Worm (Caenorhabditis elegans) whole organism, L2 larva: ENCODE measurements around the gene srv-2.

ENCODE experiments used
- C34F6.9 ChIP-seq: fragments of 150-350 bp; optimal IDR thresholded peaks from 2 replicates; lab custom pipeline; 2014; ENCODE audit warnings: missing biosample characterization, missing genetic modification characterization
- F13H6.1 ChIP-seq: sonication (generic microtip); optimal IDR thresholded peaks from 2 replicates; lab custom pipeline; 2016; ENCODE audit warnings: missing genetic modification characterization, missing compliant biosample characterization
- Y55F3AM.14 ChIP-seq: fragments of 200-800 bp; sonication (Bioruptor generic); optimal IDR thresholded peaks from 2 replicates; lab custom pipeline; 2018; ENCODE audit warnings: mild to moderate bottlenecking, missing genetic modification characterization, missing compliant biosample characterization
- ZK546.5 ChIP-seq: sonication (generic microtip); optimal IDR thresholded peaks from 2 replicates; lab custom pipeline; 2017; ENCODE audit warnings: missing biosample characterization, missing genetic modification characterization
- alr-1 ChIP-seq: fragments of 150-350 bp; optimal IDR thresholded peaks from 2 replicates; lab custom pipeline; 2014; ENCODE audit warnings: missing biosample characterization, missing genetic modification characterization
- blmp-1 ChIP-seq: sonication (generic microtip); optimal IDR thresholded peaks from 2 replicates; lab custom pipeline; 2017; ENCODE audit warnings: missing genetic modification characterization, mild to moderate bottlenecking, missing compliant biosample characterization, antibody characterized with exemption, moderate library complexity; ENCODE audit not compliant: insufficient read depth
- ceh-16 ChIP-seq: fragments of 150-350 bp; optimal IDR thresholded peaks from 2 replicates; lab custom pipeline; 2014; ENCODE audit warnings: missing biosample characterization, missing genetic modification characterization
- ceh-82 ChIP-seq: fragments of 150-350 bp; optimal IDR thresholded peaks from 2 replicates; lab custom pipeline; 2014; ENCODE audit warnings: missing biosample characterization, missing genetic modification characterization
- crh-2 ChIP-seq: sonication (generic microtip); optimal IDR thresholded peaks from 2 replicates; lab custom pipeline; 2017; ENCODE audit warnings: missing biosample characterization, missing genetic modification characterization
- dmd-4 ChIP-seq: sonication (generic microtip); optimal IDR thresholded peaks from 2 replicates; lab custom pipeline; 2017; ENCODE audit warnings: missing biosample characterization, missing genetic modification characterization
- egl-27 ChIP-seq: sonication (generic microtip); optimal IDR thresholded peaks from 3 replicates; lab custom pipeline; 2017; ENCODE audit warnings: missing biosample characterization, missing genetic modification reagents, missing genetic modification characterization
- elt-1 ChIP-seq: fragments of 150-350 bp; optimal IDR thresholded peaks from 2 replicates; lab custom pipeline; 2014; ENCODE audit warnings: missing biosample characterization, missing genetic modification characterization
- elt-3 ChIP-seq: sonication (generic microtip); optimal IDR thresholded peaks from 2 replicates; lab custom pipeline; 2017; ENCODE audit warnings: missing biosample characterization, missing genetic modification characterization
- fos-1 ChIP-seq: fragments of 150-350 bp; optimal IDR thresholded peaks from 2 replicates; lab custom pipeline; 2014; ENCODE audit warnings: missing biosample characterization, missing genetic modification characterization
- gmeb-1 ChIP-seq: fragments of 150-350 bp; optimal IDR thresholded peaks from 2 replicates; lab custom pipeline; 2014; ENCODE audit warnings: missing biosample characterization, missing genetic modification characterization
- lin-11 ChIP-seq: fragments of 150-350 bp; sonication (generic microtip); optimal IDR thresholded peaks from 2 replicates; lab custom pipeline; 2014; ENCODE audit warnings: missing biosample characterization, missing genetic modification characterization, inconsistent platforms, mixed read lengths
- lin-13 ChIP-seq: fragments of 150-350 bp; optimal IDR thresholded peaks from 2 replicates; lab custom pipeline; 2014; ENCODE audit warnings: missing biosample characterization, missing genetic modification reagents, missing genetic modification characterization
- lin-39 ChIP-seq: fragments of 150-350 bp; optimal IDR thresholded peaks from 2 replicates; lab custom pipeline; 2014; ENCODE audit warnings: missing biosample characterization, missing genetic modification reagents, missing genetic modification characterization
- lsy-2 ChIP-seq, 2 experiments: fragments of 150-350 bp in 1 of 2; sonication (generic microtip) in 1 of 2; optimal IDR thresholded peaks; 2 replicates each; lab custom pipeline; 2014 to 2017; ENCODE audit warnings: missing biosample characterization in 2 of 2, missing genetic modification characterization in 2 of 2
- mab-5 ChIP-seq: fragments of 150-350 bp; optimal IDR thresholded peaks from 2 replicates; lab custom pipeline; 2014; ENCODE audit warnings: missing biosample characterization, missing genetic modification characterization
- mdl-1 ChIP-seq, 2 experiments: fragments of 150-350 bp in 1 of 2; sonication (generic microtip) in 1 of 2; optimal IDR thresholded peaks; 2 replicates each; lab custom pipeline; 2017; ENCODE audit warnings: missing biosample characterization in 2 of 2, missing genetic modification characterization in 2 of 2
- nhr-10 ChIP-seq: sonication (generic microtip); optimal IDR thresholded peaks from 2 replicates; lab custom pipeline; 2017; ENCODE audit warnings: missing biosample characterization, missing genetic modification characterization
- nhr-11 ChIP-seq: fragments of 150-350 bp; optimal IDR thresholded peaks from 2 replicates; lab custom pipeline; 2014; ENCODE audit warnings: missing biosample characterization, missing genetic modification characterization
- nhr-129 ChIP-seq: fragments of 150-350 bp; optimal IDR thresholded peaks from 2 replicates; lab custom pipeline; 2014; ENCODE audit warnings: missing biosample characterization, missing genetic modification characterization
- nhr-21 ChIP-seq: fragments of 150-350 bp; optimal IDR thresholded peaks from 2 replicates; lab custom pipeline; 2014; ENCODE audit warnings: missing biosample characterization, missing genetic modification characterization
- nhr-23 ChIP-seq: fragments of 150-350 bp; optimal IDR thresholded peaks from 2 replicates; lab custom pipeline; 2014; ENCODE audit warnings: missing biosample characterization, missing genetic modification reagents, missing genetic modification characterization
- nhr-237 ChIP-seq: fragments of 150-350 bp; optimal IDR thresholded peaks from 2 replicates; lab custom pipeline; 2014; ENCODE audit warnings: missing biosample characterization, missing genetic modification characterization
- nhr-25 ChIP-seq: fragments of 150-350 bp; sonication (generic microtip); optimal IDR thresholded peaks from 3 replicates; lab custom pipeline; 2014; ENCODE audit warnings: missing biosample characterization, missing genetic modification characterization
- nhr-6 ChIP-seq: fragments of 150-350 bp; optimal IDR thresholded peaks from 2 replicates; lab custom pipeline; 2014; ENCODE audit warnings: missing biosample characterization, missing genetic modification characterization
- nhr-77 ChIP-seq: fragments of 150-350 bp; optimal IDR thresholded peaks from 2 replicates; lab custom pipeline; 2014; ENCODE audit warnings: missing biosample characterization, missing genetic modification characterization
- peb-1 ChIP-seq: fragments of 150-350 bp; optimal IDR thresholded peaks from 2 replicates; lab custom pipeline; 2014; ENCODE audit warnings: missing biosample characterization, missing genetic modification characterization
- sem-4 ChIP-seq: fragments of 150-350 bp; optimal IDR thresholded peaks from 2 replicates; lab custom pipeline; 2014; ENCODE audit warnings: missing biosample characterization, missing genetic modification reagents, missing genetic modification characterization
- sma-3 ChIP-seq: sonication (generic microtip); optimal IDR thresholded peaks from 2 replicates; lab custom pipeline; 2016; ENCODE audit warnings: missing genetic modification reagents, missing genetic modification characterization, missing compliant biosample characterization
- sma-9 ChIP-seq, 2 experiments: fragments of 150-350 bp in 1 of 2; sonication (generic microtip) in 1 of 2; optimal IDR thresholded peaks; 2 replicates each; lab custom pipeline; 2014 to 2016; ENCODE audit warnings: missing genetic modification characterization in 2 of 2, mild to moderate bottlenecking in 1 of 2, missing biosample characterization in 1 of 2, missing compliant biosample characterization in 1 of 2, missing genetic modification reagents in 1 of 2, moderate library complexity in 1 of 2
- snpc-4 ChIP-seq: fragments of 150-350 bp; optimal IDR thresholded peaks from 2 replicates; lab custom pipeline; 2014; ENCODE audit warnings: missing biosample characterization, missing genetic modification characterization
- unc-39 ChIP-seq: fragments of 150-350 bp; optimal IDR thresholded peaks from 2 replicates; lab custom pipeline; 2014; ENCODE audit warnings: missing biosample characterization, missing genetic modification characterization
- unc-55 ChIP-seq: fragments of 150-350 bp; sonication (generic microtip); optimal IDR thresholded peaks from 3 replicates; lab custom pipeline; 2014; ENCODE audit warnings: missing biosample characterization, missing genetic modification reagents, missing genetic modification characterization
- zag-1 ChIP-seq: fragments of 150-350 bp; optimal IDR thresholded peaks from 2 replicates; lab custom pipeline; 2014; ENCODE audit warnings: missing biosample characterization, missing genetic modification characterization
- ztf-1 ChIP-seq: fragments of 200-800 bp; sonication (Bioruptor generic); conservative IDR thresholded peaks from 2 replicates; pipeline ENCODE4 v1.3.6; 2022; ENCODE audit warnings: missing genetic modification characterization, missing compliant biosample characterization
- ztf-11 ChIP-seq: sonication (generic microtip); optimal IDR thresholded peaks from 2 replicates; lab custom pipeline; 2017; ENCODE audit warnings: missing biosample characterization, missing genetic modification characterization
- ztf-4 ChIP-seq: fragments of 150-350 bp; optimal IDR thresholded peaks from 2 replicates; lab custom pipeline; 2014; ENCODE audit warnings: missing biosample characterization, missing genetic modification characterization

srv-2 gene

DNA sequence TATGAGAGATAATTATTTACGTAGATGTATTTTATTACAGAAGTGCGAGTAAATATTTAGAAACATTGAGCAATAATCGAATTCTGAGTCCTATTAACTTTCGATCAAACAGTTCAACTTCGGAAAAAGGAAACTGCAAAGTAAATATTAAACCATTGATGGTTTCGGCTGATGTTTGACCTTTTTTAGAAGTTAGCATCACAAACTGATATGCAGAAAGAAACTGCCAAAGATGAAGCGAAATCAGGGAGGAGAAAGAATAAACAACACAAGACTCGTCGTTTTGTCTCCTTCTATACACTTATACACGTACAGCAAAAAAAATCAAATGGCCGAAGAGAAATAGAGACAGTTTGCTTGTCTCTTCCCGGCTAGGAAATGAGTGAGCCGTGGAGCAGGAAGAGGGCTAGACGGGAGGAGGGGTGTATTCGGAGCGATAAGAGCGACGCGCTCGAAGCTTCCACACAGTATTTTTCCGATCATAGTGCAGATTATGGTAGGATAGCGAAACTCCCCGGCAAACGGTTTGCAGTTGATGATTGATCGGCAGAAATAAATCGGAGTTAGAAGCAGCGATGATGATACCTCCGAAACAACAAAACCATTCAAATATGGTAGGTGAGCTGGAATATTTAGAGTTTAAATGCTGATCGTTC lies 45.4 kb downstream of the srv-2 start:
- TF ChIP-seq lin-13 (GFP tag; lab: Kevin White, UChicago): no peak
- TF ChIP-seq nhr-11 (tag; lab: Kevin White, UChicago): no peak
- no peak for TF ChIP-seq elt-3
- peak; percentile 39 for TF ChIP-seq fos-1 (tag; lab: Kevin White, UChicago)
- no peak for TF ChIP-seq nhr-25
- TF ChIP-seq sma-9 (GFP tag; optimal IDR thresholded peaks at IDR 0.05; lab: Kevin White, UChicago): peak; percentile 45
- no peak for TF ChIP-seq sma-9 (tag; optimal IDR thresholded peaks at IDR 0.05; lab: Kevin White, UChicago)
- TF ChIP-seq zag-1 (tag; lab: Kevin White, UChicago): no peak
- TF ChIP-seq nhr-129 (tag; lab: Kevin White, UChicago): peak; percentile 23
- TF ChIP-seq nhr-6 (tag; lab: Kevin White, UChicago): no peak
- no peak for TF ChIP-seq mab-5 (tag; lab: Kevin White, UChicago)
- no peak for TF ChIP-seq lin-39 (tag; lab: Kevin White, UChicago)
- TF ChIP-seq unc-39 (tag; lab: Kevin White, UChicago): no peak
- no peak for TF ChIP-seq unc-55 (GFP tag; lab: Kevin White, UChicago)
- no peak for TF ChIP-seq alr-1 (tag; lab: Kevin White, UChicago)
- TF ChIP-seq ceh-16 (tag; lab: Kevin White, UChicago): no peak
- no peak for TF ChIP-seq nhr-10
- TF ChIP-seq Y55F3AM.14 (GFP tag; lab: Kevin White, UChicago): no peak
- TF ChIP-seq ztf-1 (GFP tag; lab: Robert Waterston, UW): no peak
- TF ChIP-seq snpc-4 (tag; lab: Kevin White, UChicago): no peak
- TF ChIP-seq blmp-1: no peak
- no peak for TF ChIP-seq ztf-4 (tag; lab: Kevin White, UChicago)
- TF ChIP-seq ztf-11 (tag; lab: Kevin White, UChicago): no peak

ce11 chrII:10555484-10556075 lies 46.5 kb downstream of the srv-2 start:
- TF ChIP-seq snpc-4 (tag; lab: Kevin White, UChicago): peak; percentile 44
- no peak for TF ChIP-seq ceh-82 (tag; lab: Kevin White, UChicago)
- no peak for TF ChIP-seq peb-1 (tag; lab: Kevin White, UChicago)
- TF ChIP-seq ztf-1 (GFP tag; lab: Robert Waterston, UW): no peak
- TF ChIP-seq mdl-1 (tag; optimal IDR thresholded peaks at IDR 0.05; lab: Kevin White, UChicago): peak; percentile 51 to 54
- no peak for TF ChIP-seq Y55F3AM.14 (GFP tag; lab: Kevin White, UChicago)
- TF ChIP-seq sem-4 (tag; lab: Kevin White, UChicago): peak; percentile 72
- peak; percentile 73 for TF ChIP-seq nhr-21
- peak; percentile 15 for TF ChIP-seq lin-13 (GFP tag; lab: Kevin White, UChicago)
- no peak for TF ChIP-seq lin-11
- TF ChIP-seq nhr-23 (tag; lab: Kevin White, UChicago): no peak
- TF ChIP-seq dmd-4 (tag; lab: Kevin White, UChicago): no peak
- TF ChIP-seq lsy-2 (tag; optimal IDR thresholded peaks at IDR 0.05; lab: Kevin White, UChicago): peak in 1 of 2 experiments; percentile 54
- TF ChIP-seq F13H6.1: peak; percentile 78
- peak; percentile 30 for TF ChIP-seq gmeb-1
- peak; percentile 33 for TF ChIP-seq unc-55 (GFP tag; lab: Kevin White, UChicago)
- no peak for TF ChIP-seq ZK546.5 (tag; lab: Kevin White, UChicago)
- TF ChIP-seq unc-39 (tag; lab: Kevin White, UChicago): no peak
- peak; percentile 40 for TF ChIP-seq sma-9 (GFP tag; optimal IDR thresholded peaks at IDR 0.05; lab: Kevin White, UChicago)
- TF ChIP-seq sma-9 (tag; optimal IDR thresholded peaks at IDR 0.05; lab: Kevin White, UChicago): no peak
- TF ChIP-seq nhr-237: no peak
- peak; percentile 73 for TF ChIP-seq ztf-4 (tag; lab: Kevin White, UChicago)
- TF ChIP-seq nhr-25: peak; percentile 80
- TF ChIP-seq nhr-129 (tag; lab: Kevin White, UChicago): peak; percentile 95
- TF ChIP-seq sma-3 (GFP tag; lab: Kevin White, UChicago): peak; percentile 81
- peak; percentile 63 for TF ChIP-seq C34F6.9 (tag; lab: Kevin White, UChicago)
- peak; percentile 35 for TF ChIP-seq egl-27 (tag; lab: Kevin White, UChicago)
- TF ChIP-seq nhr-77 (tag; lab: Kevin White, UChicago): no peak
- TF ChIP-seq alr-1 (tag; lab: Kevin White, UChicago): no peak
- no peak for TF ChIP-seq nhr-6 (tag; lab: Kevin White, UChicago)
- no peak for TF ChIP-seq lin-39 (tag; lab: Kevin White, UChicago)
- no peak for TF ChIP-seq elt-1 (tag; lab: Kevin White, UChicago)
- peak; percentile 55 for TF ChIP-seq crh-2 (tag; lab: Kevin White, UChicago)
- peak; percentile 80 for TF ChIP-seq fos-1 (tag; lab: Kevin White, UChicago)
